Worm (Caenorhabditis elegans) whole organism, L1 larva: Measurements from ENCODE around the gene tsp-17.
A peak's percentile ranks its signal among the peaks of the same experiment; 100 is the strongest.

Source experiments
- Y116A8C.19 ChIP-seq: sonication (generic microtip); optimal IDR thresholded peaks from 2 replicates; lab custom pipeline; 2016; ENCODE audit warnings: missing compliant biosample characterization, missing genetic modification characterization, borderline replicate concordance
- aha-1 ChIP-seq: fragments of 150-350 bp; optimal IDR thresholded peaks from 2 replicates; lab custom pipeline; 2014; ENCODE audit warnings: missing biosample characterization, missing genetic modification characterization
- alr-1 ChIP-seq: fragments of 200-800 bp; sonication (Bioruptor generic); optimal IDR thresholded peaks from 2 replicates; lab custom pipeline; 2018; ENCODE audit warnings: borderline replicate concordance, mild to moderate bottlenecking, missing genetic modification characterization, missing compliant biosample characterization
- aly-2 ChIP-seq: fragments of 150-350 bp; optimal IDR thresholded peaks from 2 replicates; lab custom pipeline; 2014; ENCODE audit warnings: missing biosample characterization, missing genetic modification characterization
- ama-1 ChIP-seq: fragments of 150-350 bp; optimal IDR thresholded peaks from 2 replicates; lab custom pipeline; 2014
- blmp-1 ChIP-seq: fragments of 150-350 bp; optimal IDR thresholded peaks from 2 replicates; lab custom pipeline; 2014; ENCODE audit warnings: missing biosample characterization, missing genetic modification characterization
- ceh-63 ChIP-seq: fragments of 200-800 bp; sonication (Bioruptor generic); optimal IDR thresholded peaks from 2 replicates; lab custom pipeline; 2018; ENCODE audit warnings: mild to moderate bottlenecking, missing genetic modification characterization, missing compliant biosample characterization
- ceh-8 ChIP-seq: fragments of 200-800 bp; sonication (Bioruptor generic); optimal IDR thresholded peaks from 2 replicates; lab custom pipeline; 2018; ENCODE audit warnings: mild to moderate bottlenecking, missing genetic modification characterization, moderate library complexity, missing compliant biosample characterization
- ceh-82 ChIP-seq, 3 experiments: fragments of 150-350 bp in 1 of 3; sonication (generic microtip) in 2 of 3; optimal IDR thresholded peaks; 2 replicates each; lab custom pipeline; 2014 to 2017; ENCODE audit warnings: missing biosample characterization in 3 of 3, missing genetic modification characterization in 3 of 3
- dpl-1 ChIP-seq, 3 experiments: fragments of 150-350 bp in 2 of 3; sonication (generic microtip) in 1 of 3; optimal IDR thresholded peaks; 2 replicates each; lab custom pipeline; 2014 to 2017; ENCODE audit warnings: missing biosample characterization in 3 of 3, missing genetic modification characterization in 3 of 3, missing genetic modification reagents in 3 of 3
- dsc-1 ChIP-seq: sonication (generic microtip); optimal IDR thresholded peaks from 2 replicates; lab custom pipeline; 2016; ENCODE audit warnings: mild to moderate bottlenecking, missing genetic modification characterization, missing compliant biosample characterization
- efl-1 ChIP-seq, 4 experiments: fragments of 150-350 bp; optimal IDR thresholded peaks in 3 of 4; peaks in 1 of 4; 1 replicate in 1 of 4; 2 replicates in 3 of 4; lab custom pipeline; 2014; ENCODE audit warnings: missing biosample characterization in 2 of 4, missing genetic modification characterization in 2 of 4, missing genetic modification reagents in 2 of 4
- efl-3 ChIP-seq: fragments of 200-800 bp; sonication (Bioruptor generic); optimal IDR thresholded peaks from 2 replicates; lab custom pipeline; 2018; ENCODE audit warnings: mild to moderate bottlenecking, missing genetic modification characterization, missing compliant biosample characterization
- egl-13 ChIP-seq: sonication (generic microtip); optimal IDR thresholded peaks from 2 replicates; lab custom pipeline; 2016; ENCODE audit warnings: missing genotype, missing genetic modification reagents, missing genetic modification characterization, missing compliant biosample characterization
- elt-2 ChIP-seq: sonication (generic microtip); optimal IDR thresholded peaks from 2 replicates; lab custom pipeline; 2016; ENCODE audit warnings: missing genetic modification characterization, mild to moderate bottlenecking, inconsistent platforms, missing compliant biosample characterization, missing genetic modification reagents
- fkh-10 ChIP-seq: sonication (generic microtip); optimal IDR thresholded peaks from 2 replicates; lab custom pipeline; 2017; ENCODE audit warnings: missing biosample characterization, missing genetic modification reagents, missing genetic modification characterization
- fkh-4 ChIP-seq: sonication (generic microtip); optimal IDR thresholded peaks from 2 replicates; lab custom pipeline; 2016; ENCODE audit warnings: missing compliant biosample characterization, missing genetic modification characterization, borderline replicate concordance
- fkh-8 ChIP-seq: sonication (generic microtip); optimal IDR thresholded peaks from 2 replicates; lab custom pipeline; 2016; ENCODE audit warnings: mild to moderate bottlenecking, missing genetic modification characterization, missing compliant biosample characterization
- grh-1 ChIP-seq: fragments of 200-800 bp; sonication (Bioruptor generic); IDR thresholded peaks from 2 replicates; pipeline ENCODE4 v1.3.6; 2022; ENCODE audit warnings: missing genetic modification reagents, missing genetic modification characterization, missing compliant biosample characterization
- irx-1 ChIP-seq: sonication (generic microtip); optimal IDR thresholded peaks from 2 replicates; lab custom pipeline; 2016; ENCODE audit warnings: missing genetic modification characterization, missing compliant biosample characterization
- lin-14 ChIP-seq: fragments of 200-800 bp; sonication (Bioruptor generic); optimal IDR thresholded peaks from 2 replicates; lab custom pipeline; 2018; ENCODE audit warnings: mild to moderate bottlenecking, missing genetic modification characterization, moderate library complexity, missing compliant biosample characterization
- lin-15B ChIP-seq: fragments of 150-350 bp; sonication (generic microtip); optimal IDR thresholded peaks from 3 replicates; lab custom pipeline; 2014; ENCODE audit warnings: missing biosample characterization, missing genetic modification characterization
- lin-35 ChIP-seq, 2 experiments: fragments of 150-350 bp; optimal IDR thresholded peaks; 2 replicates each; lab custom pipeline; 2014; ENCODE audit warnings: missing biosample characterization in 2 of 2, missing genetic modification characterization in 2 of 2, missing genetic modification reagents in 2 of 2
- lsy-2 ChIP-seq, 2 experiments: fragments of 150-350 bp; optimal IDR thresholded peaks; 2 replicates each; lab custom pipeline; 2014; ENCODE audit warnings: missing biosample characterization in 2 of 2, missing genetic modification characterization in 2 of 2
- mdl-1 ChIP-seq, 2 experiments: fragments of 150-350 bp; optimal IDR thresholded peaks; 2 replicates each; lab custom pipeline; 2014 to 2017; ENCODE audit warnings: missing biosample characterization in 2 of 2, missing genetic modification characterization in 2 of 2, inconsistent platforms in 1 of 2
- mef-2 ChIP-seq: fragments of 150-350 bp; optimal IDR thresholded peaks from 2 replicates; lab custom pipeline; 2014; ENCODE audit warnings: missing biosample characterization, missing genetic modification characterization
- mep-1 ChIP-seq: fragments of 150-350 bp; optimal IDR thresholded peaks from 2 replicates; lab custom pipeline; 2014; ENCODE audit warnings: missing biosample characterization, missing genetic modification characterization
- nhr-11 ChIP-seq: fragments of 150-350 bp; optimal IDR thresholded peaks from 2 replicates; lab custom pipeline; 2014; ENCODE audit warnings: missing biosample characterization, missing genetic modification characterization
- nhr-19 ChIP-seq: fragments of 200-800 bp; sonication (Bioruptor generic); conservative IDR thresholded peaks from 2 replicates; pipeline ENCODE4 v1.3.6; 2022; ENCODE audit warnings: missing genetic modification characterization, missing compliant biosample characterization
- nhr-20 ChIP-seq: sonication (generic microtip); optimal IDR thresholded peaks from 2 replicates; lab custom pipeline; 2016; ENCODE audit warnings: mild to moderate bottlenecking, missing genetic modification characterization, missing compliant biosample characterization
- nhr-28 ChIP-seq: fragments of 150-350 bp; optimal IDR thresholded peaks from 2 replicates; lab custom pipeline; 2014; ENCODE audit warnings: missing biosample characterization, missing genetic modification characterization
- nhr-47 ChIP-seq: sonication (generic microtip); optimal IDR thresholded peaks from 2 replicates; lab custom pipeline; 2016; ENCODE audit warnings: mild to moderate bottlenecking, missing genetic modification characterization, moderate library complexity, missing compliant biosample characterization
- nhr-71 ChIP-seq: sonication (generic microtip); optimal IDR thresholded peaks from 2 replicates; lab custom pipeline; 2016; ENCODE audit warnings: mild to moderate bottlenecking, missing genetic modification characterization, moderate library complexity, missing compliant biosample characterization
- nhr-76 ChIP-seq: sonication (generic microtip); optimal IDR thresholded peaks from 2 replicates; lab custom pipeline; 2017; ENCODE audit warnings: missing biosample characterization, missing genetic modification characterization
- nhr-85 ChIP-seq: sonication (generic microtip); peaks from one replicate; lab custom pipeline; 2016; ENCODE audit warnings: missing genetic modification characterization, inconsistent platforms, missing compliant biosample characterization
- pqm-1 ChIP-seq: sonication (generic microtip); optimal IDR thresholded peaks from 3 replicates; lab custom pipeline; 2017; ENCODE audit warnings: missing biosample characterization, missing genetic modification characterization
- rnt-1 ChIP-seq: sonication (generic microtip); optimal IDR thresholded peaks from 2 replicates; lab custom pipeline; 2016; ENCODE audit warnings: mild to moderate bottlenecking, missing genetic modification characterization, moderate library complexity, missing compliant biosample characterization
- skn-1 ChIP-seq: fragments of 150-350 bp; optimal IDR thresholded peaks from 2 replicates; lab custom pipeline; 2014; ENCODE audit warnings: missing biosample characterization, missing genetic modification characterization
- snpc-4 ChIP-seq: fragments of 150-350 bp; optimal IDR thresholded peaks from 2 replicates; lab custom pipeline; 2014; ENCODE audit warnings: missing biosample characterization, missing genetic modification characterization
- snu-23 ChIP-seq: sonication (generic microtip); optimal IDR thresholded peaks from 2 replicates; lab custom pipeline; 2016; ENCODE audit warnings: missing genetic modification characterization, missing compliant biosample characterization
- sptf-1 ChIP-seq: fragments of 150-350 bp; optimal IDR thresholded peaks from 2 replicates; lab custom pipeline; 2014; ENCODE audit warnings: missing biosample characterization, missing genetic modification characterization
- swsn-7 ChIP-seq: sonication (generic microtip); optimal IDR thresholded peaks from 2 replicates; lab custom pipeline; 2016; ENCODE audit warnings: missing genetic modification characterization, missing compliant biosample characterization
- tbx-2 ChIP-seq: sonication (generic microtip); optimal IDR thresholded peaks from 2 replicates; lab custom pipeline; 2016; ENCODE audit warnings: missing genetic modification characterization, missing compliant biosample characterization
- tlp-1 ChIP-seq: fragments of 150-350 bp; optimal IDR thresholded peaks from 2 replicates; lab custom pipeline; 2014; ENCODE audit warnings: missing biosample characterization, missing genetic modification characterization
- unc-30 ChIP-seq: sonication (generic microtip); optimal IDR thresholded peaks from 2 replicates; lab custom pipeline; 2017; ENCODE audit warnings: missing biosample characterization, missing genetic modification characterization
- unc-86 ChIP-seq: sonication (generic microtip); optimal IDR thresholded peaks from 2 replicates; lab custom pipeline; 2016; ENCODE audit warnings: missing genetic modification characterization, missing compliant biosample characterization
- xbp-1 ChIP-seq: sonication (generic microtip); optimal IDR thresholded peaks from 2 replicates; lab custom pipeline; 2016; ENCODE audit warnings: missing genetic modification characterization, missing compliant biosample characterization
- zag-1 ChIP-seq: fragments of 150-350 bp; optimal IDR thresholded peaks from 2 replicates; lab custom pipeline; 2014; ENCODE audit warnings: missing biosample characterization, missing genetic modification characterization
- ztf-11 ChIP-seq, 2 experiments: sonication (generic microtip); optimal IDR thresholded peaks; 2 replicates each; lab custom pipeline; 2016 to 2017; ENCODE audit warnings: missing genetic modification characterization in 2 of 2, missing biosample characterization in 1 of 2, missing compliant biosample characterization in 1 of 2

tsp-17 gene

ce11 chrX:3689802-3690201 lies 8.8 kb downstream of the tsp-17 start:
- TF ChIP-seq lin-15B (tag; lab: Kevin White, UChicago), result no peak
- TF ChIP-seq elt-2 (tag; lab: Kevin White, UChicago), result no peak
- no peak for TF ChIP-seq ama-1 (lab: Kevin White, UChicago)
- no peak for TF ChIP-seq efl-3
- TF ChIP-seq pqm-1 (tag; lab: Kevin White, UChicago), result no peak
- TF ChIP-seq snpc-4 (tag; lab: Kevin White, UChicago), result no peak
- no peak for TF ChIP-seq nhr-85
- TF ChIP-seq nhr-28 (tag; lab: Kevin White, UChicago), result no peak
- no peak for TF ChIP-seq unc-30 (tag; lab: Kevin White, UChicago)
- TF ChIP-seq, all 84 proteins: peak for 0

ce11 chrX:3693138-3693537 lies 12.2 kb downstream of the tsp-17 start, which contains the start of gene C02F12.8:
TSS of gene C02F12.8 (minus strand) at chrX:3693238.
- TF ChIP-seq irx-1 (tag; lab: Kevin White, UChicago), result no peak
- no peak for TF ChIP-seq egl-13 (tag; lab: Kevin White, UChicago)
- TF ChIP-seq zag-1, result no peak
- TF ChIP-seq ceh-82 (tag; optimal IDR thresholded peaks at IDR 0.05; lab: Kevin White, UChicago), result no peak
- no peak for TF ChIP-seq dpl-1 (GFP tag; optimal IDR thresholded peaks at IDR 0.05; lab: Kevin White, UChicago)
- TF ChIP-seq fkh-4, result no peak
- TF ChIP-seq aha-1 (tag; lab: Kevin White, UChicago), result no peak
- no peak for TF ChIP-seq lin-35 (GFP tag; optimal IDR thresholded peaks at IDR 0.05; lab: Kevin White, UChicago)
- TF ChIP-seq dsc-1 (tag; lab: Kevin White, UChicago), result no peak
- TF ChIP-seq efl-1 (optimal IDR thresholded peaks at IDR 0.05; lab: Kevin White, UChicago), result no peak
- TF ChIP-seq efl-1 (GFP tag; optimal IDR thresholded peaks at IDR 0.05 in 1 of 2; lab: Kevin White, UChicago), result no peak
- TF ChIP-seq nhr-11 (tag; lab: Kevin White, UChicago), result no peak
- no peak for TF ChIP-seq mef-2 (tag; lab: Kevin White, UChicago)
- no peak for TF ChIP-seq efl-3
- TF ChIP-seq rnt-1 (tag; lab: Kevin White, UChicago), result no peak
- no peak for TF ChIP-seq alr-1 (tag; lab: Kevin White, UChicago)

ce11 chrX:3694172-3694571 lies 13.2 kb downstream of the tsp-17 start:
- TF ChIP-seq rnt-1 (tag; lab: Kevin White, UChicago) (peak; percentile 24), nhr-20 (tag; lab: Kevin White, UChicago) (peak; percentile 5), swsn-7 (tag; lab: Kevin White, UChicago) (peak; percentile 48), aha-1 (tag; lab: Kevin White, UChicago) (no peak), unc-86 (tag; lab: Kevin White, UChicago) (peak; percentile 7), Y116A8C.19 (tag; lab: Kevin White, UChicago) (no peak), lin-35 (GFP tag; optimal IDR thresholded peaks at IDR 0.05; lab: Kevin White, UChicago) (peak; percentile 17 to 42), aly-2 (tag; lab: Kevin White, UChicago) (no peak), ceh-63 (GFP tag; lab: Kevin White, UChicago) (peak; percentile 90), lsy-2 (tag; optimal IDR thresholded peaks at IDR 0.05; lab: Kevin White, UChicago) (peak in 1 of 2 experiments; percentile 37), sptf-1 (tag; lab: Kevin White, UChicago) (no peak), lin-14 (GFP tag; lab: Kevin White, UChicago) (peak; percentile 81), skn-1 (peak; percentile 20), nhr-11 (tag; lab: Kevin White, UChicago) (no peak), ceh-82 (tag; optimal IDR thresholded peaks at IDR 0.05; lab: Kevin White, UChicago) (peak in 2 of 3 experiments; percentile 1 to 49), mdl-1 (tag; optimal IDR thresholded peaks at IDR 0.05; lab: Kevin White, UChicago) (peak in 1 of 2 experiments; percentile 66), mep-1 (peak; percentile 7), grh-1 (no peak), tlp-1 (tag; lab: Kevin White, UChicago) (no peak), snu-23 (GFP tag; lab: Kevin White, UChicago) (peak; percentile 64), blmp-1 (tag; lab: Kevin White, UChicago) (peak; percentile 40), ztf-11 (tag; optimal IDR thresholded peaks at IDR 0.05; lab: Kevin White, UChicago) (peak in 1 of 2 experiments; percentile 29), fkh-8 (peak; percentile 50), tbx-2 (tag; lab: Kevin White, UChicago) (peak; percentile 23), fkh-10 (GFP tag; lab: Kevin White, UChicago) (peak; percentile 35), ceh-8 (GFP tag; lab: Kevin White, UChicago) (peak; percentile 9), nhr-76 (tag; lab: Kevin White, UChicago) (no peak), nhr-71 (tag; lab: Kevin White, UChicago) (peak; percentile 67), xbp-1 (peak; percentile 34), nhr-47 (tag; lab: Kevin White, UChicago) (peak; percentile 32), dpl-1 (GFP tag; optimal IDR thresholded peaks at IDR 0.05; lab: Kevin White, UChicago) (peak in 1 of 3 experiments; percentile 29), nhr-19 (GFP tag; lab: Robert Waterston, UW) (peak; percentile 39; the same call in 1 of the 2 replicates)
